Fruit fly (Drosophila melanogaster) whole organism, embryonic: ENCODE data around the gene CG33664.

ENCODE experiments used
- Ada2b ChIP-seq: fragments of 200-800 bp; sonication (Bioruptor generic); IDR thresholded peaks from 2 replicates; pipeline ENCODE4 v1.3.6; 2022; ENCODE audit warnings: missing biosample characterization, missing genetic modification characterization
- B-H1 ChIP-seq: fragments of 200-800 bp; sonication (Bioruptor generic); IDR thresholded peaks from 3 replicates; pipeline ENCODE4 v1.3.6; 2022; ENCODE audit warnings: missing biosample characterization, missing genetic modification characterization
- B-H2 ChIP-seq: fragments of 200-800 bp; sonication (Bioruptor generic); optimal IDR thresholded peaks from 2 replicates; lab custom pipeline; 2018; ENCODE audit warnings: missing biosample characterization, mild to moderate bottlenecking, missing genetic modification characterization
- BtbVII ChIP-seq: fragments of 200-800 bp; sonication (Bioruptor generic); optimal IDR thresholded peaks from 3 replicates; lab custom pipeline; 2017; ENCODE audit warnings: missing biosample characterization, mild to moderate bottlenecking, missing genetic modification characterization
- CG10366 ChIP-seq: fragments of 200-800 bp; sonication (Bioruptor generic); IDR thresholded peaks from 2 replicates; pipeline ENCODE4 v1.3.6; 2022; ENCODE audit warnings: missing biosample characterization, missing genetic modification characterization
- CG12104 ChIP-seq: fragments of 200-800 bp; sonication (Bioruptor generic); optimal IDR thresholded peaks from 3 replicates; lab custom pipeline; 2016; ENCODE audit warnings: missing biosample characterization, missing genetic modification characterization
- CG12391 ChIP-seq: fragments of 200-800 bp; sonication (Bioruptor generic); optimal IDR thresholded peaks from 3 replicates; lab custom pipeline; 2018; ENCODE audit warnings: missing biosample characterization, mild to moderate bottlenecking, missing genetic modification characterization, moderate library complexity
- CG12769 ChIP-seq: fragments of 200-800 bp; sonication (Bioruptor generic); optimal IDR thresholded peaks from 2 replicates; lab custom pipeline; 2019; ENCODE audit warnings: missing biosample characterization, mild to moderate bottlenecking, missing genetic modification characterization, moderate library complexity
- CG14441 ChIP-seq: fragments of 200-800 bp; sonication (Bioruptor generic); IDR thresholded peaks from 2 replicates; pipeline ENCODE4 v1.3.6; 2022; ENCODE audit warnings: missing biosample characterization, missing genetic modification characterization
- CG1602 ChIP-seq: fragments of 200-800 bp; sonication (Bioruptor generic); optimal IDR thresholded peaks from 3 replicates; lab custom pipeline; 2016; ENCODE audit warnings: missing biosample characterization, missing genetic modification characterization
- CG17328 ChIP-seq: fragments of 200-800 bp; sonication (Bioruptor generic); IDR thresholded peaks from 2 replicates; pipeline ENCODE4 v1.3.6; 2022; ENCODE audit warnings: missing biosample characterization, missing genetic modification characterization
- CG18476 ChIP-seq: fragments of 200-800 bp; sonication (Bioruptor generic); optimal IDR thresholded peaks from 2 replicates; lab custom pipeline; 2016; ENCODE audit warnings: missing biosample characterization, mild to moderate bottlenecking, missing genetic modification characterization
- CG2889 ChIP-seq: fragments of 200-800 bp; sonication (Bioruptor generic); IDR thresholded peaks from 3 replicates; pipeline ENCODE4 v1.3.6; 2022; ENCODE audit warnings: missing biosample characterization, missing genetic modification characterization
- CG3281 ChIP-seq: fragments of 200-800 bp; sonication (Bioruptor generic); optimal IDR thresholded peaks from 3 replicates; lab custom pipeline; 2017; ENCODE audit warnings: missing biosample characterization, mild to moderate bottlenecking, missing genetic modification characterization
- CG6791 ChIP-seq: fragments of 200-800 bp; sonication (Bioruptor generic); IDR thresholded peaks from 3 replicates; pipeline ENCODE4 v1.3.6; 2022; ENCODE audit warnings: missing biosample characterization, missing genetic modification characterization; ENCODE audit not compliant: partially characterized antibody
- CG7271 ChIP-seq: fragments of 200-800 bp; sonication (Bioruptor generic); optimal IDR thresholded peaks from 2 replicates; lab custom pipeline; 2018; ENCODE audit warnings: missing biosample characterization, mild to moderate bottlenecking, missing genetic modification characterization, moderate library complexity
- CG7556 ChIP-seq: fragments of 200-800 bp; sonication (Bioruptor generic); optimal IDR thresholded peaks from 2 replicates; lab custom pipeline; 2017; ENCODE audit warnings: missing biosample characterization, mild to moderate bottlenecking, missing genetic modification characterization
- CG7745 ChIP-seq: fragments of 200-800 bp; sonication (Bioruptor generic); optimal IDR thresholded peaks from 2 replicates; lab custom pipeline; 2018; ENCODE audit warnings: missing biosample characterization, mild to moderate bottlenecking, missing genetic modification characterization, moderate library complexity
- CG8089 ChIP-seq: fragments of 200-800 bp; sonication (Bioruptor generic); optimal IDR thresholded peaks from 3 replicates; lab custom pipeline; 2016; ENCODE audit warnings: missing biosample characterization, missing genetic modification characterization
- Chrac-16 ChIP-seq: fragments of 200-800 bp; sonication (Bioruptor generic); optimal IDR thresholded peaks from 3 replicates; lab custom pipeline; 2016; ENCODE audit warnings: missing biosample characterization, missing genetic modification characterization
- Doc3 ChIP-seq: fragments of 200-800 bp; sonication (Bioruptor generic); IDR thresholded peaks from 3 replicates; pipeline ENCODE4 v1.3.6; 2022; ENCODE audit warnings: missing biosample characterization, missing genetic modification characterization; ENCODE audit not compliant: partially characterized antibody
- Elba2 ChIP-seq: fragments of 200-800 bp; sonication (Bioruptor generic); optimal IDR thresholded peaks from 3 replicates; lab custom pipeline; 2016; ENCODE audit warnings: missing biosample characterization, missing genetic modification characterization
- HHEX ChIP-seq: fragments of 200-800 bp; sonication (Bioruptor generic); optimal IDR thresholded peaks from 3 replicates; lab custom pipeline; 2017; ENCODE audit warnings: missing biosample characterization, mild to moderate bottlenecking, missing genetic modification characterization, missing genetic modification reagents
- HLH3B ChIP-seq: fragments of 200-800 bp; sonication (Bioruptor generic); IDR thresholded peaks from 2 replicates; pipeline ENCODE4 v1.3.6; 2022; ENCODE audit warnings: missing biosample characterization, missing genetic modification characterization
- HLH4C ChIP-seq: fragments of 200-800 bp; sonication (Bioruptor generic); IDR thresholded peaks from 3 replicates; pipeline ENCODE4 v1.3.6; 2022; ENCODE audit warnings: missing biosample characterization, missing genetic modification characterization; ENCODE audit not compliant: partially characterized antibody
- Hsf ChIP-seq: fragments of 200-800 bp; sonication (Bioruptor generic); optimal IDR thresholded peaks from 3 replicates; lab custom pipeline; 2016; ENCODE audit warnings: missing biosample characterization, missing genetic modification characterization
- Kr ChIP-seq: fragments of 200-800 bp; sonication (Bioruptor generic); optimal IDR thresholded peaks from 2 replicates; lab custom pipeline; 2017; ENCODE audit warnings: missing biosample characterization, mild to moderate bottlenecking, missing genetic modification characterization
- Lhr ChIP-seq: fragments of 200-800 bp; sonication (Bioruptor generic); optimal IDR thresholded peaks from 3 replicates; lab custom pipeline; 2017; ENCODE audit warnings: mild to moderate bottlenecking, missing biosample characterization, missing genetic modification reagents, missing genetic modification characterization
- Mad ChIP-seq: fragments of 200-800 bp; sonication (Bioruptor generic); optimal IDR thresholded peaks from 2 replicates; lab custom pipeline; 2016; ENCODE audit warnings: missing biosample characterization, missing genetic modification characterization
- Mes4 ChIP-seq: fragments of 200-800 bp; sonication (Bioruptor generic); optimal IDR thresholded peaks from 2 replicates; lab custom pipeline; 2016; ENCODE audit warnings: missing biosample characterization, missing genetic modification characterization
- Oaz ChIP-seq: fragments of 200-800 bp; sonication (Bioruptor generic); IDR thresholded peaks from 2 replicates; pipeline ENCODE4 v1.3.6; 2022; ENCODE audit warnings: missing biosample characterization, missing genetic modification characterization
- Optix ChIP-seq: fragments of 200-800 bp; sonication (Bioruptor generic); IDR thresholded peaks from 3 replicates; pipeline ENCODE4 v1.3.6; 2022; ENCODE audit warnings: missing biosample characterization, missing genetic modification characterization
- ac ChIP-seq: fragments of 200-800 bp; sonication (Bioruptor generic); optimal IDR thresholded peaks from 3 replicates; lab custom pipeline; 2017; ENCODE audit warnings: missing biosample characterization, mild to moderate bottlenecking, missing genetic modification characterization
- da ChIP-seq: fragments of 200-800 bp; sonication (Bioruptor generic); optimal IDR thresholded peaks from 2 replicates; lab custom pipeline; 2016; ENCODE audit warnings: missing biosample characterization, missing genetic modification characterization
- dpn ChIP-seq, 2 experiments: fragments of 200-800 bp; sonication (Bioruptor generic); optimal IDR thresholded peaks; 3 replicates each; lab custom pipeline; 2016; ENCODE audit warnings: missing biosample characterization in 2 of 2, missing genetic modification characterization in 2 of 2
- en ChIP-seq: fragments of 200-800 bp; sonication (Bioruptor generic); optimal IDR thresholded peaks from 2 replicates; lab custom pipeline; 2016; ENCODE audit warnings: missing biosample characterization, missing genetic modification characterization
- eve ChIP-seq, 2 experiments: fragments of >200 bp; optimal IDR thresholded peaks; 2 replicates each; lab custom pipeline; 2017; ENCODE audit warnings: missing biosample characterization in 2 of 2, missing genetic modification characterization in 2 of 2
- gro ChIP-seq: fragments of 200-800 bp; sonication (Bioruptor generic); optimal IDR thresholded peaks from 2 replicates; lab custom pipeline; 2016; ENCODE audit warnings: missing biosample characterization, missing genetic modification characterization
- hth ChIP-seq: fragments of >200 bp; optimal IDR thresholded peaks from 2 replicates; lab custom pipeline; 2017; ENCODE audit warnings: inconsistent platforms
- nmo ChIP-seq: fragments of 200-800 bp; sonication (Bioruptor generic); optimal IDR thresholded peaks from 2 replicates; lab custom pipeline; 2018; ENCODE audit warnings: missing biosample characterization, mild to moderate bottlenecking, missing genetic modification characterization, moderate library complexity
- org-1 ChIP-seq: fragments of 200-800 bp; sonication (Bioruptor generic); optimal IDR thresholded peaks from 2 replicates; lab custom pipeline; 2017; ENCODE audit warnings: missing biosample characterization, missing genetic modification characterization
- phol ChIP-seq: fragments of 200-800 bp; sonication (Bioruptor generic); optimal IDR thresholded peaks from 3 replicates; lab custom pipeline; 2018; ENCODE audit warnings: missing biosample characterization, mild to moderate bottlenecking, missing genetic modification characterization, moderate library complexity
- repo ChIP-seq: fragments of 200-800 bp; sonication (Bioruptor generic); optimal IDR thresholded peaks from 2 replicates; lab custom pipeline; 2016; ENCODE audit warnings: missing biosample characterization, missing genetic modification characterization
- rib ChIP-seq: fragments of 200-800 bp; sonication (Bioruptor generic); IDR thresholded peaks from 2 replicates; pipeline ENCODE4 v1.3.6; 2022; ENCODE audit warnings: missing biosample characterization, missing genetic modification characterization
- sens ChIP-seq: fragments of 200-800 bp; sonication (Bioruptor generic); peaks from one replicate; lab custom pipeline; 2016; ENCODE audit warnings: missing biosample characterization, missing genetic modification characterization
- sqz ChIP-seq: fragments of 200-800 bp; sonication (Bioruptor generic); optimal IDR thresholded peaks from 3 replicates; lab custom pipeline; 2018; ENCODE audit warnings: missing biosample characterization, mild to moderate bottlenecking, missing genetic modification characterization
- stwl ChIP-seq: fragments of 200-800 bp; sonication (Bioruptor generic); optimal IDR thresholded peaks from 3 replicates; lab custom pipeline; 2018; ENCODE audit warnings: missing biosample characterization, mild to moderate bottlenecking, missing genetic modification characterization, moderate library complexity
- tna ChIP-seq: fragments of 200-800 bp; sonication (Bioruptor generic); IDR thresholded peaks from 2 replicates; pipeline ENCODE4 v1.3.6; 2022; ENCODE audit warnings: missing biosample characterization, missing genetic modification characterization; ENCODE audit not compliant: partially characterized antibody
- trem ChIP-seq: fragments of 200-800 bp; optimal IDR thresholded peaks from 3 replicates; lab custom pipeline; 2019; ENCODE audit warnings: missing biosample characterization, mild to moderate bottlenecking, missing genetic modification characterization, moderate library complexity
- zf30C ChIP-seq: fragments of 200-800 bp; sonication (Bioruptor generic); optimal IDR thresholded peaks from 3 replicates; lab custom pipeline; 2018; ENCODE audit warnings: missing biosample characterization, mild to moderate bottlenecking, missing genetic modification characterization

Gene CG33664

DNA sequence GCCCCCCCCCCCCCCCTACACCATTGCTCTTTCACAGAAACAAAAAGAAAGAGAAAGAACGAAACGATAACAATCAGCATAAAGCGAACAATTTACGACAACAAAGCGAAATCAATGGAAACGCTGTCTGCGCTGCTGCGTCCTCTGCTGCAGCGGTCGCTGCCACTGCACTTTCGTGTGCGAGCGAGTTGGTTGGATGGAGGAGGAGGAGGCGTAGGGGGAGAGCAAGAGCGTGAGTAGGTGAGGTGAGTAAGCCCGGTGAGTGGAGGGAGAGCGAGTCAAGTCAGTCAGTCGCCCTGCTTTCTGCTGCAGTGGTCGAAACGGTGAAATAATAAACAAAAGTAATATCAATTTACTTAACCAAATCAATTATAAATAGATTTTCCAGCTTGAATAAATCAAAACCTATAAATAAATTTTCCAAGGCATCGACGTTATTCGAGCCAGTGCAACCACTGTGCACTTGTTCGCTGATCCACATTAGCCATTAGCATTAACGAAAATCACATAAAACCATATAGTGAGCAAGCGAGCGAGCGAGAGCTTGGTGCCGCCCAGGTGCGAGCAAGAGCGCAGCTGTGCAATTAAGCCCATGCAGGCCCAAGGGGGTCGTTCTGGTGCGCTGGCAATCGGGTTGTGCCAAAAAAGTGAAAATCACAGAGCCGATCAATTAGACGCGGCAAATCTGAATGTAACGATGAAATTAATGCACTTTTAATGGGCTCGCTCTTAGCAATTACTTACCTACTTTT, 40.1 kb upstream of the CG33664 start (continued):
- no peak for TF ChIP-seq eve (GFP tag; optimal IDR thresholded peaks at IDR 0.05; lab: Kevin White, UChicago)
- TF ChIP-seq Ada2b (GFP tag; lab: Robert Waterston, UW) = peak; percentile 25; the same call in 1 of the 2 replicates
- no peak for TF ChIP-seq rib (GFP tag; lab: Robert Waterston, UW)
- peak; percentile 59 for TF ChIP-seq CG17328 (GFP tag; lab: Robert Waterston, UW)
- no peak for TF ChIP-seq CG7745 (tag; lab: Kevin White, UChicago)
- TF ChIP-seq nmo (GFP tag; lab: Kevin White, UChicago) = peak; percentile 5
- TF ChIP-seq gro (GFP tag; lab: Kevin White, UChicago) = no peak
- peak in 1 of 2 experiments; percentile 5 for TF ChIP-seq dpn (GFP tag; optimal IDR thresholded peaks at IDR 0.05; lab: Kevin White, UChicago)
- TF ChIP-seq sens (GFP tag; lab: Kevin White, UChicago) = peak; percentile 91
- no peak for TF ChIP-seq CG7271 (tag; lab: Kevin White, UChicago)
- peak; percentile 9 for TF ChIP-seq CG8089
- TF ChIP-seq Elba2 (GFP tag; lab: Kevin White, UChicago) = no peak
- TF ChIP-seq Lhr (GFP tag; lab: Kevin White, UChicago) = no peak
- TF ChIP-seq Hsf (GFP tag; lab: Kevin White, UChicago) = peak; percentile 26
- no peak for TF ChIP-seq CG3281 (GFP tag; lab: Kevin White, UChicago)
- TF ChIP-seq trem (tag; lab: Kevin White, UChicago) = no peak
- TF ChIP-seq hth (lab: Kevin White, UChicago) = no peak
- no peak for TF ChIP-seq CG12104 (GFP tag; lab: Kevin White, UChicago)
- no peak for TF ChIP-seq CG2889
- TF ChIP-seq CG6791 (GFP tag; lab: Robert Waterston, UW) = no peak
- no peak for TF ChIP-seq Chrac-16
- no peak for TF ChIP-seq Oaz (GFP tag; lab: Robert Waterston, UW)
- TF ChIP-seq repo (GFP tag; lab: Kevin White, UChicago) = no peak
- TF ChIP-seq Optix (GFP tag; lab: Robert Waterston, UW) = peak; percentile 80
- TF ChIP-seq zf30C (GFP tag; lab: Kevin White, UChicago) = no peak
- no peak for TF ChIP-seq stwl (tag; lab: Kevin White, UChicago)
- TF ChIP-seq en (GFP tag; lab: Kevin White, UChicago) = no peak
- peak; percentile 20 for TF ChIP-seq CG12391
- peak; percentile 63; the same call in 1 of the 2 replicates for TF ChIP-seq CG14441 (GFP tag; lab: Robert Waterston, UW)
- TF ChIP-seq org-1 (GFP tag; lab: Kevin White, UChicago) = no peak
- no peak for TF ChIP-seq Mes4 (GFP tag; lab: Kevin White, UChicago)
- TF ChIP-seq sqz = no peak
- TF ChIP-seq Kr (GFP tag; lab: Kevin White, UChicago) = no peak
- TF ChIP-seq da (GFP tag; lab: Kevin White, UChicago) = no peak
- peak; percentile 24; the same call in 1 of the 3 replicates for TF ChIP-seq B-H1
- no peak for TF ChIP-seq CG1602 (GFP tag; lab: Kevin White, UChicago)
- TF ChIP-seq ac (GFP tag; lab: Kevin White, UChicago) = no peak
- no peak for TF ChIP-seq BtbVII
- TF ChIP-seq phol = no peak
- no peak for TF ChIP-seq Mad (GFP tag; lab: Kevin White, UChicago)
- no peak for TF ChIP-seq CG12769 (tag; lab: Kevin White, UChicago)
- peak; percentile 3 for TF ChIP-seq HHEX (GFP tag; lab: Kevin White, UChicago)
- TF ChIP-seq B-H2 = no peak
- TF ChIP-seq HLH4C = peak; percentile 25; the same call in 1 of the 3 replicates
- peak; percentile 17 for TF ChIP-seq CG18476 (GFP tag; lab: Kevin White, UChicago)
- TF ChIP-seq CG7556 = no peak
- TF ChIP-seq HLH3B (GFP tag; lab: Robert Waterston, UW) = peak; percentile 66
- no peak for TF ChIP-seq Doc3
- TF ChIP-seq CG10366 (GFP tag; lab: Robert Waterston, UW) = peak; percentile 61
- no peak for TF ChIP-seq tna (GFP tag; lab: Robert Waterston, UW)
